ENCODE assay signal across 1 fruit fly cellular context in the genomic region with DNA sequence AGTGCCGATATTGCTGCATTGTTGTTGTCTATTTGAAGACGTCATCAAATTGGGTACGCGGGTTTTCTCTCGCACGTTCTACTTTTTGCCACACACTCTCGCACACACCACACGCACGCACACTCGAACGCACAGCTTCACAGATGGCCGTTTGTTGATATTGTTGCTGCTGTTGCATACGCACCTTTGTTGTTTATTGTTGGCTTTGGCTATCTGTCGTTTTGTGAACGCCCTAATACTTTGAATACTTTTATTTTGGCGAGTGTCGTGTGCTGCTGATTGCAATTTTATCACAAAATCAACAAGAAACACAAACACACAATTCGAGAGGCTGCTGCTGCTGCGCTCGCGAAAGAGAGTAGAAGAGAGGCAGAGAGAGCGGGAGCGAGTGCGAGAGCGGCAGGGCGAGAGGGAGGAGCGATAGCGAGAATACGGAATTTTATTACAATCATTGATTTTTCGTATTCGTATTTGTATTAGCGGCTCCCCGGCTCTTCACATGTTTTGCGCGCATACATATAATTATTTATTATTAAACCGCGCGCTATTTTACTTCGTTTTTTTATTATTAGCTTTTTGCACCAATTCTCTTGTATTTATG.
A peak's percentile ranks its signal among the peaks of the same experiment; 100 is the strongest.
TF ChIP-seq lines count a peak whose summit lies in the region.

No protein-coding gene starts in this region.

TF ChIP-seq in whole organism, embryonic, 481 proteins besides CTCF, POLR2A, EP300 and RAD21 (continued from another document):
- no peak for TF ChIP-seq CG8290 (GFP tag; optimal IDR thresholded peaks at IDR 0.05; lab: Kevin White, UChicago)
- TF ChIP-seq CG8290 (tag; optimal IDR thresholded peaks at IDR 0.05; lab: Kevin White, UChicago) = peak; percentile 52 to 69
- no peak for TF ChIP-seq Antp (GFP tag; optimal IDR thresholded peaks at IDR 0.05; lab: Kevin White, UChicago)
- peak; percentile 37 for TF ChIP-seq pho (GFP tag; optimal IDR thresholded peaks at IDR 0.05; lab: Kevin White, UChicago)
- TF ChIP-seq kah (GFP tag; optimal IDR thresholded peaks at IDR 0.05; lab: Kevin White, UChicago) = peak; percentile 60
- peak; percentile 50 for TF ChIP-seq ewg (GFP tag; optimal IDR thresholded peaks at IDR 0.05; lab: Kevin White, UChicago)
- TF ChIP-seq Max (GFP tag; optimal IDR thresholded peaks at IDR 0.05; lab: Kevin White, UChicago) = peak; percentile 4
- peak; percentile 48 for TF ChIP-seq CG13424 (tag; optimal IDR thresholded peaks at IDR 0.05; lab: Kevin White, UChicago)
- peak; percentile 45 for TF ChIP-seq lab (GFP tag; optimal IDR thresholded peaks at IDR 0.05; lab: Kevin White, UChicago)
- TF ChIP-seq zf30C (GFP tag; optimal IDR thresholded peaks at IDR 0.05; lab: Kevin White, UChicago) = no peak
- peak; percentile 64 for TF ChIP-seq CG3838 (GFP tag; optimal IDR thresholded peaks at IDR 0.05; lab: Kevin White, UChicago)
- no peak for TF ChIP-seq seq (GFP tag; IDR thresholded peaks at IDR 0.05; lab: Robert Waterston, UW)
- no peak for TF ChIP-seq HLH3B (GFP tag; IDR thresholded peaks at IDR 0.05; lab: Robert Waterston, UW)
- TF ChIP-seq CG7556 (GFP tag; optimal IDR thresholded peaks at IDR 0.05; lab: Kevin White, UChicago) = peak; percentile 35
- peak; percentile 36 for TF ChIP-seq Elba2 (GFP tag; optimal IDR thresholded peaks at IDR 0.05; lab: Kevin White, UChicago)
- no peak for TF ChIP-seq CG8359 (GFP tag; optimal IDR thresholded peaks at IDR 0.05; lab: Kevin White, UChicago; ENCODE audit: borderline replicate concordance)
- TF ChIP-seq br (optimal IDR thresholded peaks at IDR 0.05; lab: Kevin White, UChicago) = no peak
- no peak for TF ChIP-seq CG10431 (GFP tag; optimal IDR thresholded peaks at IDR 0.05; lab: Kevin White, UChicago)
- peak; percentile 47 for TF ChIP-seq CG8089 (GFP tag; optimal IDR thresholded peaks at IDR 0.05; lab: Kevin White, UChicago)
- no peak for TF ChIP-seq CG11456 (GFP tag; IDR thresholded peaks at IDR 0.05; lab: Robert Waterston, UW)
- peak; percentile 28 for TF ChIP-seq CG6854 (GFP tag; optimal IDR thresholded peaks at IDR 0.05; lab: Kevin White, UChicago)
- no peak for TF ChIP-seq CG3847 (GFP tag; IDR thresholded peaks at IDR 0.05; lab: Robert Waterston, UW)
- TF ChIP-seq kay (GFP tag; optimal IDR thresholded peaks at IDR 0.05; lab: Kevin White, UChicago) = peak; percentile 37
- no peak for TF ChIP-seq Sin3A (optimal IDR thresholded peaks at IDR 0.05; lab: Kevin White, UChicago)
- TF ChIP-seq crp (GFP tag; optimal IDR thresholded peaks at IDR 0.05; lab: Kevin White, UChicago) = no peak
- peak; percentile 18 for TF ChIP-seq CG12155 (GFP tag; optimal IDR thresholded peaks at IDR 0.05; lab: Kevin White, UChicago)
- TF ChIP-seq org-1 (GFP tag; optimal IDR thresholded peaks at IDR 0.05; lab: Kevin White, UChicago) = peak; percentile 67
- no peak for TF ChIP-seq CG13894 (tag; optimal IDR thresholded peaks at IDR 0.05; lab: Kevin White, UChicago)
- TF ChIP-seq HHEX (GFP tag; optimal IDR thresholded peaks at IDR 0.05; lab: Kevin White, UChicago) = peak; percentile 7
- peak; percentile 34 for TF ChIP-seq CG16863 (GFP tag; optimal IDR thresholded peaks at IDR 0.05; lab: Kevin White, UChicago)
- TF ChIP-seq row (GFP tag; IDR thresholded peaks at IDR 0.05; lab: Robert Waterston, UW) = no peak
- TF ChIP-seq CG31365 (tag; optimal IDR thresholded peaks at IDR 0.05; lab: Kevin White, UChicago) = peak; percentile 52
- TF ChIP-seq CG12299 (tag; optimal IDR thresholded peaks at IDR 0.05; lab: Kevin White, UChicago) = peak; percentile 64
- TF ChIP-seq CG18599 (GFP tag; optimal IDR thresholded peaks at IDR 0.05; lab: Kevin White, UChicago) = peak; percentile 61
- no peak for TF ChIP-seq ftz-f1 (GFP tag; optimal IDR thresholded peaks at IDR 0.05; lab: Kevin White, UChicago)
- no peak for TF ChIP-seq cato (GFP tag; optimal IDR thresholded peaks at IDR 0.05; lab: Kevin White, UChicago; ENCODE audit: borderline replicate concordance)
- peak; percentile 55 for TF ChIP-seq CG3407 (GFP tag; optimal IDR thresholded peaks at IDR 0.05; lab: Kevin White, UChicago)
- no peak for TF ChIP-seq CG7357 (GFP tag; IDR thresholded peaks at IDR 0.05; lab: Robert Waterston, UW)
- TF ChIP-seq CG12236 (GFP tag; optimal IDR thresholded peaks at IDR 0.05; lab: Kevin White, UChicago) = peak; percentile 22
- no peak for TF ChIP-seq CG4360 (GFP tag; IDR thresholded peaks at IDR 0.05; lab: Robert Waterston, UW)
- peak; percentile 32 for TF ChIP-seq HLH54F (GFP tag; optimal IDR thresholded peaks at IDR 0.05; lab: Kevin White, UChicago)
- peak; percentile 11 for TF ChIP-seq unpg (GFP tag; optimal IDR thresholded peaks at IDR 0.05; lab: Kevin White, UChicago)
- no peak for TF ChIP-seq Drgx (GFP tag; IDR thresholded peaks at IDR 0.05; lab: Robert Waterston, UW)
- no peak for TF ChIP-seq CG13287 (GFP tag; IDR thresholded peaks at IDR 0.05; lab: Robert Waterston, UW; ENCODE audit: partially characterized antibody)
- peak; percentile 46 for TF ChIP-seq CG33213 (GFP tag; optimal IDR thresholded peaks at IDR 0.05; lab: Kevin White, UChicago)
- no peak for TF ChIP-seq Aef1 (GFP tag; IDR thresholded peaks at IDR 0.05; lab: Robert Waterston, UW)
- TF ChIP-seq Side (GFP tag; optimal IDR thresholded peaks at IDR 0.05; lab: Kevin White, UChicago) = peak; percentile 22
- TF ChIP-seq CG43689 (GFP tag; IDR thresholded peaks at IDR 0.05; lab: Robert Waterston, UW) = no peak
- TF ChIP-seq CG4820 (GFP tag; optimal IDR thresholded peaks at IDR 0.05; lab: Kevin White, UChicago) = peak; percentile 10
- TF ChIP-seq zen (tag; optimal IDR thresholded peaks at IDR 0.05; lab: Kevin White, UChicago) = peak; percentile 47
- peak; percentile 83 for TF ChIP-seq Fer1 (GFP tag; optimal IDR thresholded peaks at IDR 0.05; lab: Kevin White, UChicago)
- TF ChIP-seq CG7987 (GFP tag; optimal IDR thresholded peaks at IDR 0.05; lab: Kevin White, UChicago) = peak; percentile 76
- no peak for TF ChIP-seq CG30431 (GFP tag; optimal IDR thresholded peaks at IDR 0.05; lab: Kevin White, UChicago)
- TF ChIP-seq hkb (optimal IDR thresholded peaks at IDR 0.05; lab: Kevin White, UChicago) = no peak
- no peak for TF ChIP-seq hkb (GFP tag; IDR thresholded peaks at IDR 0.05; lab: Robert Waterston, UW)
- peak; percentile 71 for TF ChIP-seq CG17359 (tag; optimal IDR thresholded peaks at IDR 0.05; lab: Kevin White, UChicago)
- TF ChIP-seq grn (GFP tag; optimal IDR thresholded peaks at IDR 0.05; lab: Kevin White, UChicago) = peak; percentile 56
- TF ChIP-seq CG6765 (GFP tag; optimal IDR thresholded peaks at IDR 0.05; lab: Kevin White, UChicago) = peak; percentile 21
- TF ChIP-seq CG2875 (GFP tag; optimal IDR thresholded peaks at IDR 0.05; lab: Kevin White, UChicago) = peak; percentile 56
- peak in 1 of 3 experiments; percentile 13 for TF ChIP-seq Stat92E (GFP tag; optimal IDR thresholded peaks at IDR 0.05; lab: Kevin White, UChicago)
- peak; percentile 41 for TF ChIP-seq CG13624 (GFP tag; optimal IDR thresholded peaks at IDR 0.05; lab: Kevin White, UChicago)
- TF ChIP-seq Camta (GFP tag; optimal IDR thresholded peaks at IDR 0.05; lab: Kevin White, UChicago) = peak; percentile 20
- TF ChIP-seq cg (GFP tag; optimal IDR thresholded peaks at IDR 0.05; lab: Kevin White, UChicago) = peak; percentile 91
- no peak for TF ChIP-seq fd96Cb (tag; optimal IDR thresholded peaks at IDR 0.05; lab: Kevin White, UChicago)
- no peak for TF ChIP-seq Tbp (GFP tag; optimal IDR thresholded peaks at IDR 0.05; lab: Kevin White, UChicago)
- no peak for TF ChIP-seq Bgb (GFP tag; IDR thresholded peaks at IDR 0.05; lab: Robert Waterston, UW; ENCODE audit: partially characterized antibody)
- peak; percentile 56 for TF ChIP-seq Sox100B (GFP tag; optimal IDR thresholded peaks at IDR 0.05; lab: Kevin White, UChicago)
- peak; percentile 26 for TF ChIP-seq CG17829 (tag; optimal IDR thresholded peaks at IDR 0.05; lab: Kevin White, UChicago)
- TF ChIP-seq Hr3 (GFP tag; optimal IDR thresholded peaks at IDR 0.05; lab: Kevin White, UChicago) = no peak
- TF ChIP-seq CG15479 (GFP tag; optimal IDR thresholded peaks at IDR 0.05; lab: Kevin White, UChicago) = peak; percentile 98
- TF ChIP-seq yki (optimal IDR thresholded peaks at IDR 0.05; lab: Kevin White, UChicago) = peak; percentile 98
- peak; percentile 18 for TF ChIP-seq her (GFP tag; optimal IDR thresholded peaks at IDR 0.05; lab: Kevin White, UChicago)
- peak; percentile 73 for TF ChIP-seq lbe (GFP tag; optimal IDR thresholded peaks at IDR 0.05; lab: Kevin White, UChicago)
- TF ChIP-seq CG15696 (tag; optimal IDR thresholded peaks at IDR 0.05; lab: Kevin White, UChicago) = peak; percentile 57
- peak; percentile 12 for TF ChIP-seq YL-1 (GFP tag; optimal IDR thresholded peaks at IDR 0.05; lab: Kevin White, UChicago)
- peak; percentile 42 for TF ChIP-seq NK7.1 (GFP tag; optimal IDR thresholded peaks at IDR 0.05; lab: Kevin White, UChicago)
- peak; percentile 61 for TF ChIP-seq ac (GFP tag; optimal IDR thresholded peaks at IDR 0.05; lab: Kevin White, UChicago)
- TF ChIP-seq repo (GFP tag; optimal IDR thresholded peaks at IDR 0.05; lab: Kevin White, UChicago) = peak; percentile 32
- TF ChIP-seq Eip74EF (GFP tag; optimal IDR thresholded peaks at IDR 0.05; lab: Kevin White, UChicago) = peak in 1 of 2 experiments; percentile 48
- TF ChIP-seq NFAT (GFP tag; IDR thresholded peaks at IDR 0.05; lab: Robert Waterston, UW) = no peak
- no peak for TF ChIP-seq Ets65A (GFP tag; lab: Kevin White, UChicago)
- TF ChIP-seq btn (GFP tag; optimal IDR thresholded peaks at IDR 0.05; lab: Kevin White, UChicago) = peak; percentile 49
- TF ChIP-seq Atf6 (GFP tag; IDR thresholded peaks at IDR 0.05; lab: Robert Waterston, UW) = no peak
- TF ChIP-seq vfl (GFP tag; optimal IDR thresholded peaks at IDR 0.05; lab: Kevin White, UChicago) = no peak
- peak; percentile 3 for TF ChIP-seq maf-S (GFP tag; optimal IDR thresholded peaks at IDR 0.05; lab: Kevin White, UChicago)
- peak; percentile 6 for TF ChIP-seq CG18619 (GFP tag; optimal IDR thresholded peaks at IDR 0.05; lab: Kevin White, UChicago)
- peak; percentile 62 for TF ChIP-seq kni (GFP tag; optimal IDR thresholded peaks at IDR 0.05; lab: Kevin White, UChicago)
- TF ChIP-seq CG4424 (GFP tag; optimal IDR thresholded peaks at IDR 0.05; lab: Kevin White, UChicago) = no peak
- peak; percentile 33 for TF ChIP-seq jumu (GFP tag; optimal IDR thresholded peaks at IDR 0.05; lab: Kevin White, UChicago)
- peak; percentile 22 for TF ChIP-seq Blimp-1 (GFP tag; optimal IDR thresholded peaks at IDR 0.05; lab: Kevin White, UChicago)
- TF ChIP-seq sr (GFP tag; IDR thresholded peaks at IDR 0.05; lab: Robert Waterston, UW) = no peak
- TF ChIP-seq CG6272 (GFP tag; IDR thresholded peaks at IDR 0.05; lab: Robert Waterston, UW) = no peak
- no peak for TF ChIP-seq CG6689 (GFP tag; IDR thresholded peaks at IDR 0.05; lab: Robert Waterston, UW)
- TF ChIP-seq CG31224 (GFP tag; IDR thresholded peaks at IDR 0.05; lab: Robert Waterston, UW) = no peak
- peak; percentile 12 for TF ChIP-seq CG10267 (tag; optimal IDR thresholded peaks at IDR 0.05; lab: Kevin White, UChicago)
- no peak for TF ChIP-seq CG1832 (GFP tag; optimal IDR thresholded peaks at IDR 0.05; lab: Kevin White, UChicago)
